Fruit fly (Drosophila melanogaster) whole organism, pupa: ENCODE results near the gene CG31835.
"Not testable (repeated sequence)": the region's sequence is repeated elsewhere in the genome, so short reads cannot be mapped to it uniquely, and the experiment has no call there.

ENCODE experiments used
- CG10348 ChIP-seq: fragments of 200-800 bp; sonication (Bioruptor generic); IDR thresholded peaks from 2 replicates; pipeline ENCODE4 v1.3.6; 2022; ENCODE audit warnings: missing biosample characterization, missing genetic modification characterization
- CG12605 ChIP-seq: fragments of 200-800 bp; sonication (Bioruptor generic); IDR thresholded peaks from 2 replicates; pipeline ENCODE4 v1.3.6; 2022; ENCODE audit warnings: missing biosample characterization, missing genetic modification characterization
- CG13204 ChIP-seq: fragments of 200-800 bp; sonication (Bioruptor generic); optimal IDR thresholded peaks from 2 replicates; lab custom pipeline; 2018; ENCODE audit warnings: missing biosample characterization, mild to moderate bottlenecking, missing genetic modification characterization, moderate library complexity
- CG14655 ChIP-seq: fragments of 200-800 bp; sonication (Bioruptor generic); optimal IDR thresholded peaks from 3 replicates; lab custom pipeline; 2017; ENCODE audit warnings: mild to moderate bottlenecking, missing biosample characterization, missing genetic modification reagents, missing genetic modification characterization
- CG15710 ChIP-seq: fragments of 200-800 bp; sonication (Bioruptor generic); optimal IDR thresholded peaks from 2 replicates; lab custom pipeline; 2018; ENCODE audit warnings: missing biosample characterization, mild to moderate bottlenecking, missing genetic modification characterization, moderate library complexity
- CG17806 ChIP-seq: fragments of 200-800 bp; sonication (Bioruptor generic); optimal IDR thresholded peaks from 2 replicates; lab custom pipeline; 2018; ENCODE audit warnings: missing biosample characterization, mild to moderate bottlenecking, missing genetic modification characterization, moderate library complexity
- CG32121 ChIP-seq: fragments of 200-800 bp; sonication (Bioruptor generic); IDR thresholded peaks from 2 replicates; pipeline ENCODE4 v1.3.6; 2022; ENCODE audit warnings: missing biosample characterization, missing genetic modification characterization
- CG34367 ChIP-seq: fragments of 200-800 bp; sonication (Bioruptor generic); optimal IDR thresholded peaks from 2 replicates; lab custom pipeline; 2018; ENCODE audit warnings: missing biosample characterization, mild to moderate bottlenecking, missing genetic modification characterization
- CG4496 ChIP-seq: fragments of 200-800 bp; sonication (Bioruptor generic); IDR thresholded peaks from 3 replicates; pipeline ENCODE4 v1.3.6; 2022; ENCODE audit warnings: missing biosample characterization, missing genetic modification characterization
- CG8159 ChIP-seq: fragments of 200-800 bp; sonication (Bioruptor generic); optimal IDR thresholded peaks from 3 replicates; lab custom pipeline; 2018; ENCODE audit warnings: missing biosample characterization, mild to moderate bottlenecking, missing genetic modification characterization, moderate library complexity
- CG8301 ChIP-seq: fragments of 200-800 bp; sonication (Bioruptor generic); optimal IDR thresholded peaks from 2 replicates; lab custom pipeline; 2018; ENCODE audit warnings: missing biosample characterization, mild to moderate bottlenecking, missing genetic modification characterization
- CG9948 ChIP-seq: fragments of 200-800 bp; sonication (Bioruptor generic); optimal IDR thresholded peaks from 2 replicates; lab custom pipeline; 2018; ENCODE audit warnings: missing biosample characterization, mild to moderate bottlenecking, missing genetic modification characterization, moderate library complexity
- D1 ChIP-seq: fragments of 200-800 bp; sonication (Bioruptor generic); optimal IDR thresholded peaks from 2 replicates; lab custom pipeline; 2018; ENCODE audit warnings: missing biosample characterization, mild to moderate bottlenecking, missing genetic modification characterization, moderate library complexity
- EcR ChIP-seq: fragments of 200-800 bp; sonication (Bioruptor generic); optimal IDR thresholded peaks from 3 replicates; lab custom pipeline; 2019; ENCODE audit warnings: missing biosample characterization, missing genetic modification characterization, mild to moderate bottlenecking, moderate library complexity, missing genetic modification reagents
- Ets98B ChIP-seq: fragments of 200-800 bp; sonication (Bioruptor generic); IDR thresholded peaks from 2 replicates; pipeline ENCODE4 v1.3.6; 2022; ENCODE audit warnings: missing biosample characterization, missing genetic modification characterization
- Pif1A ChIP-seq: fragments of 200-800 bp; sonication (Bioruptor generic); optimal IDR thresholded peaks from 3 replicates; lab custom pipeline; 2016; ENCODE audit warnings: missing biosample characterization, missing genetic modification characterization
- Pif1B ChIP-seq: fragments of 200-800 bp; sonication (Bioruptor generic); optimal IDR thresholded peaks from 3 replicates; lab custom pipeline; 2016; ENCODE audit warnings: missing biosample characterization, missing genetic modification characterization
- Snoo ChIP-seq: fragments of 200-800 bp; sonication (Bioruptor generic); optimal IDR thresholded peaks from 3 replicates; lab custom pipeline; 2017; ENCODE audit warnings: missing biosample characterization, mild to moderate bottlenecking, missing genetic modification characterization, inconsistent platforms
- fd96Ca ChIP-seq: fragments of 200-800 bp; sonication (Bioruptor generic); IDR thresholded peaks from 3 replicates; pipeline ENCODE4 v1.3.6; 2022; ENCODE audit warnings: missing biosample characterization, missing genetic modification characterization
- gl ChIP-seq: fragments of 200-800 bp; sonication (Bioruptor generic); optimal IDR thresholded peaks from 2 replicates; lab custom pipeline; 2018; ENCODE audit warnings: missing biosample characterization, mild to moderate bottlenecking, missing genetic modification characterization
- rn ChIP-seq: fragments of 200-800 bp; sonication (Bioruptor generic); IDR thresholded peaks from 2 replicates; pipeline ENCODE4 v1.3.6; 2022; ENCODE audit warnings: missing biosample characterization, missing genetic modification characterization

The CG31835 gene

dm6 chr2L:14706194-14706593, 29.4 kb upstream of the CG31835 start:
- TF ChIP-seq CG15710 (tag; lab: Kevin White, UChicago), result no peak
- TF ChIP-seq CG32121 (GFP tag; lab: Robert Waterston, UW), result no peak
- TF ChIP-seq CG10348, result no peak
- TF ChIP-seq CG13204 (GFP tag; lab: Kevin White, UChicago), result no peak
- TF ChIP-seq CG8159 (tag; lab: Kevin White, UChicago), result no peak
- no peak for TF ChIP-seq EcR (GFP tag; lab: Kevin White, UChicago)
- no peak for TF ChIP-seq fd96Ca (GFP tag; lab: Robert Waterston, UW)
- TF ChIP-seq Ets98B, result no peak
- TF ChIP-seq rn (GFP tag; lab: Robert Waterston, UW), result 0 out of 2 replicates have a peak, but pooled peaks have one; percentile 22
- TF ChIP-seq CG14655 (GFP tag; lab: Kevin White, UChicago), result no peak
- peak; percentile 47 for TF ChIP-seq Snoo
- peak; percentile 82 for TF ChIP-seq D1 (tag; lab: Kevin White, UChicago)
- TF ChIP-seq CG12605, result no peak
- no peak for TF ChIP-seq Pif1A (GFP tag; lab: Kevin White, UChicago)
- no peak for TF ChIP-seq gl
- TF ChIP-seq CG9948 (tag; lab: Kevin White, UChicago), result no peak
- no peak for TF ChIP-seq Pif1B
- no peak for TF ChIP-seq CG34367 (tag; lab: Kevin White, UChicago)
- no peak for TF ChIP-seq CG8301 (tag; lab: Kevin White, UChicago)
- TF ChIP-seq CG4496 (GFP tag; lab: Robert Waterston, UW), result peak; percentile 77; the same call in 2 of the 3 replicates

dm6 chr2L:14712245-14712644, 23.4 kb upstream of the CG31835 start, which contains the start of gene CG15282:
TSS of gene CG15282 (plus strand) at chr2L:14712471.
- TF ChIP-seq CG12605 (no peak), CG14655 (GFP tag; lab: Kevin White, UChicago) (no peak), Snoo (peak; percentile 54), CG8301 (tag; lab: Kevin White, UChicago) (no peak)

dm6 chr2L:14713467-14713866, 22.2 kb upstream of the CG31835 start, which contains the start of gene CG34165:
TSS of gene CG34165 (plus strand) at chr2L:14713750.
- no peak for TF ChIP-seq Pif1A (GFP tag; lab: Kevin White, UChicago)
- TF ChIP-seq Ets98B, result no peak
- peak; percentile 44; the same call in 1 of the 3 replicates for TF ChIP-seq CG4496 (GFP tag; lab: Robert Waterston, UW)

dm6 chr2L:14730077-14730476, 5.6 kb upstream of the CG31835 start, which contains the start of gene CG42685:
TSS of gene CG42685 (minus strand) at chr2L:14730177.
- TF ChIP-seq Pif1B (no peak), CG9948 (tag; lab: Kevin White, UChicago) (no peak), gl (no peak), CG8159 (tag; lab: Kevin White, UChicago) (no peak), CG13204 (GFP tag; lab: Kevin White, UChicago) (no peak), CG8301 (tag; lab: Kevin White, UChicago) (no peak), CG34367 (tag; lab: Kevin White, UChicago) (no peak), Ets98B (no peak), CG14655 (GFP tag; lab: Kevin White, UChicago) (no peak), D1 (tag; lab: Kevin White, UChicago) (no peak), Snoo (no peak), CG17806 (tag; lab: Kevin White, UChicago) (no peak), EcR (GFP tag; lab: Kevin White, UChicago) (no peak), CG32121 (GFP tag; lab: Robert Waterston, UW) (no peak), CG10348 (no peak), fd96Ca (GFP tag; lab: Robert Waterston, UW) (no peak), CG4496 (GFP tag; lab: Robert Waterston, UW) (no peak), CG15710 (tag; lab: Kevin White, UChicago) (no peak), rn (GFP tag; lab: Robert Waterston, UW) (no peak)

- TF ChIP-seq Pif1A (GFP tag; lab: Kevin White, UChicago); CG10348; CG17806 (tag; lab: Kevin White, UChicago): not testable (repeated sequence)
Measured at dm6 chr2L:14737669-14738068, 2.0 kb downstream of the CG31835 start, which contains the start of gene CG31775. TSS of gene CG31775 (minus strand) at chr2L:14737769.

dm6 chr2L:14739614-14740013, 4.0 kb downstream of the CG31835 start, which contains the start of gene CG42585:
TSS of gene CG42585 (plus strand) at chr2L:14739914.
- TF ChIP-seq Pif1A (GFP tag; lab: Kevin White, UChicago); CG13204 (GFP tag; lab: Kevin White, UChicago); CG32121 (GFP tag; lab: Robert Waterston, UW): not testable (repeated sequence)

- TF ChIP-seq EcR (GFP tag; lab: Kevin White, UChicago); CG9948 (tag; lab: Kevin White, UChicago); CG12605: not testable (repeated sequence)
Measured at dm6 chr2L:14741740-14742139, 6.1 kb downstream of the CG31835 start, which contains the start of gene CG42586. TSS of gene CG42586 (minus strand) at chr2L:14741840.
